Worm (Caenorhabditis elegans) whole organism, early embryonic: ENCODE data around the gene F21D12.2.

ENCODE experiments used
- F13C5.2 ChIP-seq: sonication (generic microtip); optimal IDR thresholded peaks from 2 replicates; lab custom pipeline; 2017; ENCODE audit warnings: mild to moderate bottlenecking, missing genetic modification characterization, inconsistent platforms, missing compliant biosample characterization
- ama-1 ChIP-seq: fragments of 150-350 bp; optimal IDR thresholded peaks from 2 replicates; lab custom pipeline; 2014
- ceh-13 ChIP-seq: fragments of 200-800 bp; sonication (Bioruptor generic); optimal IDR thresholded peaks from 2 replicates; lab custom pipeline; 2018; ENCODE audit warnings: mild to moderate bottlenecking, missing genetic modification characterization, missing compliant biosample characterization
- tbx-11 ChIP-seq: fragments of 200-800 bp; sonication (Bioruptor generic); IDR thresholded peaks from 2 replicates; pipeline ENCODE4 v1.3.6; 2022; ENCODE audit warnings: missing genetic modification characterization, missing compliant biosample characterization

DNA sequence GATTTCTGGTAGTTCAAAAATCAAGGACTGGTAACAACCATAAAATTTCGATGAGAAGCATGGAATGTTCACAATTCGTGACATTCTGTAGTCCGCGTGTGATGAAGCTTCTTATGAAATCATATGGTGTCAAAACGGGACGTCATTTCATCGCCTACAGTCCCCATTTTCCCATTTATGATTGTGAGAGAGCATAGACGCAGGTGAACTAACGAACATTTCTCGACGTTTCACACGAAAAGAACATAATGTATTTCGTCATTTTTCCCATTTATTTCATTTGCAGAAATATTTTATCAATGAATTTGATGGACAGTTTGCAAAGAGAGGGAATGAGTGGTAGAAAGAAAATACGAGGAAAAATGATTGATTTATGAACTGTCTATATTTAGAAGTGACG is 30.4 kb upstream of the F21D12.2 start:
- no peak for TF ChIP-seq F13C5.2 (tag; lab: Kevin White, UChicago)
- TF ChIP-seq tbx-11 (GFP tag; lab: Robert Waterston, UW), result no peak
- no peak for TF ChIP-seq ama-1 (lab: Kevin White, UChicago)
- no peak for TF ChIP-seq ceh-13 (GFP tag; lab: Kevin White, UChicago)
